Worm (Caenorhabditis elegans): Measurements from ENCODE around the gene col-139.
A peak's percentile ranks its signal among the peaks of the same experiment; 100 is the strongest.

col-139 gene

ce11 chrV:4653871-4654605 lies at the start of gene col-139, which contains the start of gene F41F3.1:
Gene col-139, minus strand, starts transcription at chrV:4653971.
Gene F41F3.1, plus strand, starts transcription at chrV:4654555.
- no peak for TF ChIP-seq W03F9.2 (tag; optimal IDR thresholded peaks at IDR 0.05)
- no peak for TF ChIP-seq dao-5 (tag; optimal IDR thresholded peaks at IDR 0.05)
- no peak for TF ChIP-seq him-1 (tag; optimal IDR thresholded peaks at IDR 0.05)

ce11 chrV:4700189-4700588 lies 46.4 kb upstream of the col-139 start, which contains the start of gene ZC266.1:
Gene ZC266.1, minus strand, starts transcription at chrV:4700289.
- TF ChIP-seq W03F9.2 (tag; optimal IDR thresholded peaks at IDR 0.05) (no peak), him-1 (tag; optimal IDR thresholded peaks at IDR 0.05) (no peak), dao-5 (tag; optimal IDR thresholded peaks at IDR 0.05) (no peak)

ce11 chrV:4698675-4699074 lies 44.9 kb upstream of the col-139 start:
- TF ChIP-seq W03F9.2 (tag; optimal IDR thresholded peaks at IDR 0.05) (no peak), dao-5 (tag; optimal IDR thresholded peaks at IDR 0.05) (no peak), him-1 (tag; optimal IDR thresholded peaks at IDR 0.05) (no peak)

ce11 chrV:4694466-4695092 lies 40.8 kb upstream of the col-139 start:
- TF ChIP-seq dao-5 (tag; optimal IDR thresholded peaks at IDR 0.05) = no peak
- no peak for TF ChIP-seq him-1 (tag; optimal IDR thresholded peaks at IDR 0.05)
- TF ChIP-seq W03F9.2 (tag; optimal IDR thresholded peaks at IDR 0.05) = no peak

ce11 chrV:4693282-4693588 lies 39.5 kb upstream of the col-139 start:
- TF ChIP-seq W03F9.2 (tag; optimal IDR thresholded peaks at IDR 0.05) (no peak), dao-5 (tag; optimal IDR thresholded peaks at IDR 0.05) (no peak), him-1 (tag; optimal IDR thresholded peaks at IDR 0.05) (no peak)

- no peak for TF ChIP-seq W03F9.2 (tag; optimal IDR thresholded peaks at IDR 0.05)
- TF ChIP-seq him-1 (tag; optimal IDR thresholded peaks at IDR 0.05) = no peak
- TF ChIP-seq dao-5 (tag; optimal IDR thresholded peaks at IDR 0.05) = no peak
These were observed 38.9 kb upstream of the col-139 start, which contains the start of gene cpg-8 for ce11 chrV:4692382-4693281. Gene cpg-8, minus strand, starts transcription at chrV:4692432.

- TF ChIP-seq dao-5 (tag; optimal IDR thresholded peaks at IDR 0.05) (no peak), W03F9.2 (tag; optimal IDR thresholded peaks at IDR 0.05) (no peak), him-1 (tag; optimal IDR thresholded peaks at IDR 0.05) (no peak)
These were observed 37.9 kb upstream of the col-139 start for ce11 chrV:4691657-4692056.

- TF ChIP-seq him-1 (tag; optimal IDR thresholded peaks at IDR 0.05) (no peak), W03F9.2 (tag; optimal IDR thresholded peaks at IDR 0.05) (no peak)
These were observed 35.5 kb upstream of the col-139 start, which contains the start of gene K03B4.1 for ce11 chrV:4689234-4689633. Gene K03B4.1, plus strand, starts transcription at chrV:4689330.

ce11 chrV:4687944-4688505 lies 34.3 kb upstream of the col-139 start, which contains the start of gene K03B4.2:
Gene K03B4.2, plus strand, starts transcription at chrV:4687994.
- TF ChIP-seq him-1 (tag; optimal IDR thresholded peaks at IDR 0.05) (no peak), dao-5 (tag; optimal IDR thresholded peaks at IDR 0.05) (no peak), W03F9.2 (tag; optimal IDR thresholded peaks at IDR 0.05) (no peak)

- no peak for TF ChIP-seq him-1 (tag; optimal IDR thresholded peaks at IDR 0.05)
- TF ChIP-seq W03F9.2 (tag; optimal IDR thresholded peaks at IDR 0.05) = peak; percentile 54
These were observed 33.1 kb upstream of the col-139 start, which contains the start of gene taf-10 for ce11 chrV:4686680-4687470. Gene taf-10, plus strand, starts transcription at chrV:4687103.

ce11 chrV:4684137-4684536 lies 30.4 kb upstream of the col-139 start:
- no peak for TF ChIP-seq W03F9.2 (tag; optimal IDR thresholded peaks at IDR 0.05)
- no peak for TF ChIP-seq dao-5 (tag; optimal IDR thresholded peaks at IDR 0.05)
- TF ChIP-seq him-1 (tag; optimal IDR thresholded peaks at IDR 0.05) = no peak

- no peak for TF ChIP-seq W03F9.2 (tag; optimal IDR thresholded peaks at IDR 0.05)
- TF ChIP-seq dao-5 (tag; optimal IDR thresholded peaks at IDR 0.05) = no peak
- TF ChIP-seq him-1 (tag; optimal IDR thresholded peaks at IDR 0.05) = no peak
These were observed 27.9 kb upstream of the col-139 start, which contains the start of gene K03B4.4 for ce11 chrV:4681670-4682069. Gene K03B4.4, plus strand, starts transcription at chrV:4681970.
